Fruit fly (Drosophila melanogaster) whole organism, wandering third instar larva: ENCODE results near the gene Sgs8.

Source experiments
- Abd-B ChIP-seq: fragments of >200 bp; optimal IDR thresholded peaks from 2 replicates; lab custom pipeline; 2017; ENCODE audit warnings: missing biosample characterization, missing genetic modification characterization
- CG32264 ChIP-seq: fragments of 200-800 bp; sonication (Bioruptor generic); optimal IDR thresholded peaks from 2 replicates; lab custom pipeline; 2016; ENCODE audit warnings: missing biosample characterization, missing genetic modification characterization
- CG9705 ChIP-seq: fragments of 200-800 bp; sonication (Bioruptor generic); optimal IDR thresholded peaks from 2 replicates; lab custom pipeline; 2018; ENCODE audit warnings: missing biosample characterization, mild to moderate bottlenecking, missing genetic modification characterization
- CrebA ChIP-seq: fragments of 200-800 bp; sonication (Bioruptor generic); optimal IDR thresholded peaks from 2 replicates; lab custom pipeline; 2016; ENCODE audit warnings: missing biosample characterization, mild to moderate bottlenecking, missing genetic modification characterization, borderline replicate concordance
- Dfd ChIP-seq: fragments of >200 bp; optimal IDR thresholded peaks from 2 replicates; lab custom pipeline; 2017; ENCODE audit warnings: missing biosample characterization, missing genetic modification characterization
- Dif ChIP-seq: fragments of 200-275, 200-300 bp; sonication (Bioruptor generic); optimal IDR thresholded peaks from 2 replicates; lab custom pipeline; 2018; ENCODE audit warnings: missing biosample characterization, missing genetic modification characterization; ENCODE audit not compliant: partially characterized antibody
- GATAd ChIP-seq: sonication (Bioruptor generic); optimal IDR thresholded peaks from 2 replicates; lab custom pipeline; 2016; ENCODE audit warnings: missing biosample characterization, missing genetic modification characterization
- Hr78 ChIP-seq: fragments of >200 bp; optimal IDR thresholded peaks from 2 replicates; lab custom pipeline; 2017; ENCODE audit warnings: missing biosample characterization, missing genetic modification characterization
- Hr83 ChIP-seq: fragments of 200-300 bp; sonication (Bioruptor generic); optimal IDR thresholded peaks from 2 replicates; lab custom pipeline; 2016; ENCODE audit warnings: missing biosample characterization, mild to moderate bottlenecking, missing genetic modification characterization, moderate library complexity; ENCODE audit not compliant: poor library complexity, severe bottlenecking
- Jra ChIP-seq: sonication (Bioruptor generic); optimal IDR thresholded peaks from 2 replicates; lab custom pipeline; 2016; ENCODE audit warnings: missing biosample characterization, missing genetic modification characterization
- Mio ChIP-seq: sonication (Bioruptor generic); optimal IDR thresholded peaks from 2 replicates; lab custom pipeline; 2016; ENCODE audit warnings: missing biosample characterization, missing genetic modification characterization
- Myc ChIP-seq: fragments of >200 bp; optimal IDR thresholded peaks from 2 replicates; lab custom pipeline; 2017
- N ChIP-seq: fragments of >200 bp; optimal IDR thresholded peaks from 2 replicates; lab custom pipeline; 2018; ENCODE audit warnings: missing biosample characterization, missing external identifiers, missing genetic modification characterization
- OdsH ChIP-seq: fragments of 200-800 bp; sonication (Bioruptor generic); optimal IDR thresholded peaks from 2 replicates; lab custom pipeline; 2016; ENCODE audit warnings: missing biosample characterization, mild to moderate bottlenecking, missing genetic modification characterization
- Rel ChIP-seq, 2 experiments: fragments of 200-800 bp; sonication (Bioruptor generic) in 1 of 2; optimal IDR thresholded peaks; 2 replicates in 1 of 2; 3 replicates in 1 of 2; lab custom pipeline; 2016 to 2019; ENCODE audit warnings: mild to moderate bottlenecking in 2 of 2, missing biosample characterization in 2 of 2, missing genetic modification characterization in 2 of 2, moderate library complexity in 1 of 2
- Sp1 ChIP-seq: fragments of 200-800 bp; sonication (Bioruptor generic); optimal IDR thresholded peaks from 3 replicates; lab custom pipeline; 2019; ENCODE audit warnings: missing biosample characterization, mild to moderate bottlenecking, missing genetic modification characterization, moderate library complexity
- Vsx2 ChIP-seq: fragments of 200-300, 225-300 bp; sonication (Bioruptor generic); optimal IDR thresholded peaks from 2 replicates; lab custom pipeline; 2018; ENCODE audit warnings: missing biosample characterization, missing genetic modification characterization; ENCODE audit not compliant: partially characterized antibody
- br ChIP-seq: fragments of 200-800 bp; sonication (Bioruptor generic); optimal IDR thresholded peaks from 2 replicates; lab custom pipeline; 2016; ENCODE audit warnings: missing biosample characterization, missing genetic modification characterization
- brk ChIP-seq: fragments of 200-800 bp; sonication (Bioruptor generic); optimal IDR thresholded peaks from 2 replicates; lab custom pipeline; 2016; ENCODE audit warnings: missing biosample characterization, mild to moderate bottlenecking, missing genetic modification characterization
- dmrt93B ChIP-seq: fragments of 200-800 bp; sonication (Bioruptor generic); optimal IDR thresholded peaks from 2 replicates; lab custom pipeline; 2018; ENCODE audit warnings: missing biosample characterization, mild to moderate bottlenecking, missing genetic modification characterization
- foxo ChIP-seq, 2 experiments: fragments of 200-800 bp; sonication (Bioruptor generic); optimal IDR thresholded peaks; 2 replicates in 1 of 2; 3 replicates in 1 of 2; lab custom pipeline; 2016 to 2017; ENCODE audit warnings: missing biosample characterization in 2 of 2, missing genetic modification characterization in 2 of 2
- fru ChIP-seq: fragments of 200-800 bp; sonication (Bioruptor generic); optimal IDR thresholded peaks from 3 replicates; lab custom pipeline; 2016; ENCODE audit warnings: missing biosample characterization, mild to moderate bottlenecking, missing genetic modification characterization
- h ChIP-seq: fragments of 200-800 bp; sonication (Bioruptor generic); optimal IDR thresholded peaks from 3 replicates; lab custom pipeline; 2016; ENCODE audit warnings: missing biosample characterization, mild to moderate bottlenecking, missing genetic modification characterization
- jim ChIP-seq: fragments of 175-275, 200-325 bp; sonication (Bioruptor generic); optimal IDR thresholded peaks from 2 replicates; lab custom pipeline; 2016; ENCODE audit warnings: missing biosample characterization, mild to moderate bottlenecking, missing genetic modification characterization
- lola ChIP-seq: fragments of >200 bp; optimal IDR thresholded peaks from 2 replicates; lab custom pipeline; 2017; ENCODE audit warnings: missing biosample characterization, missing genetic modification characterization
- pan ChIP-seq: fragments of >200 bp; optimal IDR thresholded peaks from 2 replicates; lab custom pipeline; 2017
- sage ChIP-seq: fragments of 200-800 bp; sonication (Bioruptor generic); optimal IDR thresholded peaks from 2 replicates; lab custom pipeline; 2016; ENCODE audit warnings: missing biosample characterization, mild to moderate bottlenecking, missing genetic modification characterization
- sv ChIP-seq: fragments of 200-800 bp; sonication (Bioruptor generic); optimal IDR thresholded peaks from 3 replicates; lab custom pipeline; 2016; ENCODE audit warnings: missing biosample characterization, missing genetic modification characterization
- tai ChIP-seq: sonication (Bioruptor generic); optimal IDR thresholded peaks from 2 replicates; lab custom pipeline; 2016; ENCODE audit warnings: missing biosample characterization, missing genetic modification characterization
- usp ChIP-seq: fragments of >200 bp; optimal IDR thresholded peaks from 2 replicates; lab custom pipeline; 2017; ENCODE audit warnings: missing biosample characterization, missing genetic modification characterization
- woc ChIP-seq: sonication (Bioruptor generic); optimal IDR thresholded peaks from 2 replicates; lab custom pipeline; 2016; ENCODE audit warnings: missing biosample characterization, mild to moderate bottlenecking, missing genetic modification characterization

Sgs8 gene

dm6 chr3L:11512375-11513096 is 3.3 kb upstream of the Sgs8 start:
- TF ChIP-seq Dfd (GFP tag; lab: Kevin White, UChicago), result peak; percentile 9

dm6 chr3L:11511921-11512320 is 2.7 kb upstream of the Sgs8 start, which contains the start of gene Sgs3:
TSS of gene Sgs3 (plus strand) at chr3L:11512221.
- TF ChIP-seq foxo (GFP tag; optimal IDR thresholded peaks at IDR 0.05; lab: Kevin White, UChicago) (no peak), GATAd (GFP tag; lab: Kevin White, UChicago) (no peak), jim (GFP tag; lab: Kevin White, UChicago) (no peak), Vsx2 (no peak), Myc (no peak), usp (no peak), dmrt93B (GFP tag; lab: Kevin White, UChicago) (no peak), sage (GFP tag; lab: Kevin White, UChicago) (no peak), Rel (GFP tag; optimal IDR thresholded peaks at IDR 0.05; lab: Kevin White, UChicago) (no peak), Rel (tag; optimal IDR thresholded peaks at IDR 0.05; lab: Kevin White, UChicago) (no peak), Dif (GFP tag; lab: Kevin White, UChicago) (no peak), Jra (GFP tag; lab: Kevin White, UChicago) (no peak), sv (GFP tag; lab: Kevin White, UChicago) (no peak), br (GFP tag; lab: Kevin White, UChicago) (no peak), h (GFP tag; lab: Kevin White, UChicago) (no peak), N (GFP tag; lab: Kevin White, UChicago) (no peak)

- TF ChIP-seq br (GFP tag; lab: Kevin White, UChicago) (no peak), tai (GFP tag; lab: Kevin White, UChicago) (no peak), CG9705 (no peak), Jra (GFP tag; lab: Kevin White, UChicago) (no peak), h (GFP tag; lab: Kevin White, UChicago) (no peak), CG32264 (GFP tag; lab: Kevin White, UChicago) (no peak), brk (GFP tag; lab: Kevin White, UChicago) (no peak), OdsH (no peak), Hr83 (GFP tag; lab: Kevin White, UChicago) (no peak), CrebA (GFP tag; lab: Kevin White, UChicago) (no peak), Rel (GFP tag; optimal IDR thresholded peaks at IDR 0.05; lab: Kevin White, UChicago) (no peak), Rel (tag; optimal IDR thresholded peaks at IDR 0.05; lab: Kevin White, UChicago) (no peak), fru (GFP tag; lab: Kevin White, UChicago) (no peak)
Observed at dm6 chr3L:11511243-11511642, 2.0 kb upstream of the Sgs8 start.

dm6 chr3L:11510489-11510888 is 1.3 kb upstream of the Sgs8 start, which contains the start of gene CG33272:
TSS of gene CG33272 (minus strand) at chr3L:11510589.
- TF ChIP-seq lola (GFP tag; lab: Kevin White, UChicago), result no peak
- no peak for TF ChIP-seq tai (GFP tag; lab: Kevin White, UChicago)
- TF ChIP-seq Dif (GFP tag; lab: Kevin White, UChicago), result no peak
- no peak for TF ChIP-seq CG32264 (GFP tag; lab: Kevin White, UChicago)
- no peak for TF ChIP-seq br (GFP tag; lab: Kevin White, UChicago)
- TF ChIP-seq pan (lab: Kevin White, UChicago), result no peak
- TF ChIP-seq Abd-B (GFP tag; lab: Kevin White, UChicago), result no peak
- no peak for TF ChIP-seq foxo (GFP tag; optimal IDR thresholded peaks at IDR 0.05; lab: Kevin White, UChicago)
- TF ChIP-seq Rel (GFP tag; optimal IDR thresholded peaks at IDR 0.05; lab: Kevin White, UChicago), result no peak
- no peak for TF ChIP-seq Rel (tag; optimal IDR thresholded peaks at IDR 0.05; lab: Kevin White, UChicago)
- no peak for TF ChIP-seq dmrt93B (GFP tag; lab: Kevin White, UChicago)
- no peak for TF ChIP-seq CG9705
- no peak for TF ChIP-seq fru (GFP tag; lab: Kevin White, UChicago)
- no peak for TF ChIP-seq Mio (GFP tag; lab: Kevin White, UChicago)
- TF ChIP-seq Hr78 (GFP tag; lab: Kevin White, UChicago), result no peak
- no peak for TF ChIP-seq Sp1 (GFP tag; lab: Kevin White, UChicago)

- no peak for TF ChIP-seq CG32264 (GFP tag; lab: Kevin White, UChicago)
- no peak for TF ChIP-seq usp
- TF ChIP-seq Hr83 (GFP tag; lab: Kevin White, UChicago), result no peak
- TF ChIP-seq OdsH, result no peak
- TF ChIP-seq br (GFP tag; lab: Kevin White, UChicago), result no peak
- TF ChIP-seq Rel (GFP tag; optimal IDR thresholded peaks at IDR 0.05; lab: Kevin White, UChicago), result no peak
- no peak for TF ChIP-seq Rel (tag; optimal IDR thresholded peaks at IDR 0.05; lab: Kevin White, UChicago)
- no peak for TF ChIP-seq woc (GFP tag; lab: Kevin White, UChicago)
Observed at dm6 chr3L:11508337-11508736, 857 bp downstream of the Sgs8 start, which contains the start of gene CG33500. TSS of gene CG33500 (plus strand) at chr3L:11508637.
